Fruit fly (Drosophila melanogaster) whole organism, embryonic: Measurements from ENCODE around the gene CG3294.
A peak's percentile ranks its signal among the peaks of the same experiment; 100 is the strongest.

Experiments
- ATbp ChIP-seq: fragments of 200-800 bp; sonication (Bioruptor generic); optimal IDR thresholded peaks from 2 replicates; lab custom pipeline; 2017; ENCODE audit warnings: missing biosample characterization, mild to moderate bottlenecking, missing genetic modification characterization, missing genetic modification reagents
- BEAF-32 ChIP-seq: fragments of 200-800 bp; sonication (Bioruptor generic); optimal IDR thresholded peaks from 3 replicates; lab custom pipeline; 2017; ENCODE audit warnings: missing biosample characterization, missing genetic modification characterization, mild to moderate bottlenecking, moderate library complexity, missing genetic modification reagents
- CG1024 ChIP-seq: fragments of 200-800 bp; sonication (Bioruptor generic); IDR thresholded peaks from 2 replicates; pipeline ENCODE4 v1.3.6; 2022; ENCODE audit warnings: missing biosample characterization, missing genetic modification characterization
- CG10543 ChIP-seq: fragments of 200-800 bp; sonication (Bioruptor generic); optimal IDR thresholded peaks from 3 replicates; lab custom pipeline; 2017; ENCODE audit warnings: missing biosample characterization, mild to moderate bottlenecking, missing genetic modification characterization, moderate library complexity
- CG11696 ChIP-seq: fragments of 200-800 bp; sonication (Bioruptor generic); IDR thresholded peaks from 2 replicates; pipeline ENCODE4 v1.3.6; 2022; ENCODE audit warnings: missing biosample characterization, missing genetic modification characterization
- CG15479 ChIP-seq: fragments of 200-800 bp; sonication (Bioruptor generic); optimal IDR thresholded peaks from 3 replicates; lab custom pipeline; 2019; ENCODE audit warnings: missing biosample characterization, mild to moderate bottlenecking, missing genetic modification characterization, moderate library complexity
- CG1603 ChIP-seq: fragments of 200-800 bp; sonication (Bioruptor generic); optimal IDR thresholded peaks from 2 replicates; lab custom pipeline; 2019; ENCODE audit warnings: missing biosample characterization, mild to moderate bottlenecking, missing genetic modification characterization, moderate library complexity
- CG16779 ChIP-seq: fragments of 200-800 bp; sonication (Bioruptor generic); IDR thresholded peaks from 2 replicates; pipeline ENCODE4 v1.3.6; 2022; ENCODE audit warnings: missing biosample characterization, missing genetic modification characterization
- CG17361 ChIP-seq: fragments of 200-800 bp; sonication (Bioruptor generic); IDR thresholded peaks from 3 replicates; pipeline ENCODE4 v1.3.6; 2022; ENCODE audit warnings: missing biosample characterization, missing genetic modification characterization
- CG17385 ChIP-seq: fragments of 200-800 bp; sonication (Bioruptor generic); optimal IDR thresholded peaks from 3 replicates; lab custom pipeline; 2018; ENCODE audit warnings: missing biosample characterization, mild to moderate bottlenecking, missing genetic modification characterization
- CG18011 ChIP-seq: fragments of 200-800 bp; sonication (Bioruptor generic); optimal IDR thresholded peaks from 2 replicates; lab custom pipeline; 2017; ENCODE audit warnings: missing biosample characterization, missing genetic modification characterization, mild to moderate bottlenecking, moderate library complexity, missing genotype
- CG18476 ChIP-seq: fragments of 200-800 bp; sonication (Bioruptor generic); optimal IDR thresholded peaks from 2 replicates; lab custom pipeline; 2016; ENCODE audit warnings: missing biosample characterization, mild to moderate bottlenecking, missing genetic modification characterization
- CG2199 ChIP-seq: fragments of 200-800 bp; sonication (Bioruptor generic); IDR thresholded peaks from 3 replicates; pipeline ENCODE4 v1.3.6; 2022; ENCODE audit warnings: missing biosample characterization, missing genetic modification characterization
- CG4360 ChIP-seq: fragments of 200-800 bp; sonication (Bioruptor generic); IDR thresholded peaks from 2 replicates; pipeline ENCODE4 v1.3.6; 2022; ENCODE audit warnings: missing biosample characterization, missing genetic modification characterization
- CG5953 ChIP-seq: fragments of 200-800 bp; sonication (Bioruptor generic); IDR thresholded peaks from 2 replicates; pipeline ENCODE4 v1.3.6; 2022; ENCODE audit warnings: missing biosample characterization, missing genetic modification characterization
- CG6683 ChIP-seq: fragments of 200-800 bp; sonication (Bioruptor generic); optimal IDR thresholded peaks from 2 replicates; lab custom pipeline; 2017; ENCODE audit warnings: missing biosample characterization, mild to moderate bottlenecking, missing genetic modification characterization, missing genetic modification reagents
- Dip3 ChIP-seq: fragments of 200-800 bp; sonication (Bioruptor generic); optimal IDR thresholded peaks from 3 replicates; lab custom pipeline; 2016; ENCODE audit warnings: missing biosample characterization, missing genetic modification characterization
- Fer1 ChIP-seq: fragments of 200-800 bp; sonication (Bioruptor generic); optimal IDR thresholded peaks from 2 replicates; lab custom pipeline; 2017; ENCODE audit warnings: missing biosample characterization, mild to moderate bottlenecking, missing genetic modification characterization
- H15 ChIP-seq: fragments of 200-800 bp; sonication (Bioruptor generic); IDR thresholded peaks from 3 replicates; pipeline ENCODE4 v1.3.6; 2022; ENCODE audit warnings: missing biosample characterization, missing genetic modification characterization
- HmgD ChIP-seq: fragments of 200-800 bp; sonication (Bioruptor generic); optimal IDR thresholded peaks from 3 replicates; lab custom pipeline; 2016; ENCODE audit warnings: missing biosample characterization, missing genetic modification characterization
- Ptx1 ChIP-seq: fragments of 200-800 bp; sonication (Bioruptor generic); IDR thresholded peaks from 2 replicates; pipeline ENCODE4 v1.3.6; 2022; ENCODE audit warnings: missing biosample characterization, missing genetic modification characterization
- Rfx ChIP-seq: fragments of 200-800 bp; sonication (Bioruptor generic); IDR thresholded peaks from 2 replicates; pipeline ENCODE4 v1.3.6; 2022; ENCODE audit warnings: missing biosample characterization, missing genetic modification characterization
- Sox100B ChIP-seq: fragments of 200-800 bp; sonication (Bioruptor generic); optimal IDR thresholded peaks from 3 replicates; lab custom pipeline; 2018; ENCODE audit warnings: missing biosample characterization, mild to moderate bottlenecking, missing genetic modification characterization
- YL-1 ChIP-seq: fragments of 200-800 bp; sonication (Bioruptor generic); optimal IDR thresholded peaks from 3 replicates; lab custom pipeline; 2017; ENCODE audit warnings: missing biosample characterization, mild to moderate bottlenecking, missing genetic modification characterization
- ara ChIP-seq: fragments of 200-800 bp; sonication (Bioruptor generic); IDR thresholded peaks from 2 replicates; pipeline ENCODE4 v1.3.6; 2022; ENCODE audit warnings: missing biosample characterization, missing genetic modification characterization
- cad ChIP-seq: fragments of >200 bp; optimal IDR thresholded peaks from 2 replicates; lab custom pipeline; 2017; ENCODE audit warnings: missing biosample characterization, missing genetic modification characterization
- cg ChIP-seq: fragments of 200-800 bp; sonication (Bioruptor generic); optimal IDR thresholded peaks from 3 replicates; lab custom pipeline; 2019; ENCODE audit warnings: missing biosample characterization, mild to moderate bottlenecking, missing genetic modification characterization, moderate library complexity
- danr ChIP-seq: fragments of 200-800 bp; sonication (Bioruptor generic); IDR thresholded peaks from 2 replicates; pipeline ENCODE4 v1.3.6; 2022; ENCODE audit warnings: missing biosample characterization, missing genetic modification characterization
- dati ChIP-seq: fragments of 200-800 bp; sonication (Bioruptor generic); IDR thresholded peaks from 2 replicates; pipeline ENCODE4 v1.3.6; 2022; ENCODE audit warnings: missing biosample characterization, missing genetic modification characterization
- dmrt99B ChIP-seq: fragments of 200-800 bp; sonication (Bioruptor generic); optimal IDR thresholded peaks from 2 replicates; lab custom pipeline; 2018; ENCODE audit warnings: missing biosample characterization, mild to moderate bottlenecking, missing genetic modification characterization, moderate library complexity
- ham ChIP-seq: fragments of 200-800 bp; sonication (Bioruptor generic); IDR thresholded peaks from 2 replicates; pipeline ENCODE4 v1.3.6; 2022; ENCODE audit warnings: missing biosample characterization, missing genetic modification characterization
- ind ChIP-seq: fragments of 200-800 bp; sonication (Bioruptor generic); optimal IDR thresholded peaks from 3 replicates; lab custom pipeline; 2016; ENCODE audit warnings: missing biosample characterization, missing genetic modification characterization
- insv ChIP-seq, 2 experiments: fragments of 200-800 bp; sonication (Bioruptor generic); optimal IDR thresholded peaks; 3 replicates each; lab custom pipeline; 2016 to 2018; ENCODE audit warnings: missing biosample characterization in 2 of 2, missing genetic modification characterization in 2 of 2
- jigr1 ChIP-seq: fragments of 200-800 bp; sonication (Bioruptor generic); IDR thresholded peaks from 3 replicates; pipeline ENCODE4 v1.3.6; 2022; ENCODE audit warnings: missing biosample characterization, missing genetic modification characterization
- kay ChIP-seq: fragments of 200-800 bp; sonication (Bioruptor generic); optimal IDR thresholded peaks from 2 replicates; lab custom pipeline; 2016; ENCODE audit warnings: missing biosample characterization, missing genetic modification characterization
- kni ChIP-seq: fragments of 200-800 bp; sonication (Bioruptor generic); optimal IDR thresholded peaks from 3 replicates; lab custom pipeline; 2017; ENCODE audit warnings: mild to moderate bottlenecking, missing biosample characterization, missing genetic modification reagents, missing genetic modification characterization
- lab ChIP-seq: fragments of 200-800 bp; sonication (Bioruptor generic); optimal IDR thresholded peaks from 3 replicates; lab custom pipeline; 2017; ENCODE audit warnings: missing biosample characterization, missing genetic modification characterization, mild to moderate bottlenecking, moderate library complexity, missing genetic modification reagents
- lilli ChIP-seq: fragments of 200-800 bp; sonication (Bioruptor generic); optimal IDR thresholded peaks from 3 replicates; lab custom pipeline; 2016; ENCODE audit warnings: missing biosample characterization, missing genetic modification characterization
- lov ChIP-seq, 2 experiments: fragments of 200-800 bp in 1 of 2; fragments of >200 bp in 1 of 2; sonication (Bioruptor generic) in 1 of 2; IDR thresholded peaks in 1 of 2; optimal IDR thresholded peaks in 1 of 2; 2 replicates in 1 of 2; 3 replicates in 1 of 2; pipeline versions ENCODE4 v1.3.6 to Lab custom; 2017 to 2022; ENCODE audit warnings: missing biosample characterization in 1 of 2, missing genetic modification characterization in 1 of 2
- mld ChIP-seq: fragments of 200-800 bp; sonication (Bioruptor generic); IDR thresholded peaks from 3 replicates; pipeline ENCODE4 v1.3.6; 2022; ENCODE audit warnings: missing biosample characterization, missing genetic modification characterization; ENCODE audit not compliant: partially characterized antibody
- sd ChIP-seq: fragments of 200-800 bp; sonication (Bioruptor generic); optimal IDR thresholded peaks from 3 replicates; lab custom pipeline; 2018; ENCODE audit warnings: missing biosample characterization, mild to moderate bottlenecking, missing genetic modification characterization, moderate library complexity
- tio ChIP-seq: fragments of 200-800 bp; sonication (Bioruptor generic); optimal IDR thresholded peaks from 2 replicates; lab custom pipeline; 2017; ENCODE audit warnings: missing biosample characterization, missing genetic modification characterization, inconsistent platforms
- tll ChIP-seq, 2 experiments: fragments of 200-800 bp in 1 of 2; fragments of >200 bp in 1 of 2; sonication (Bioruptor generic) in 1 of 2; optimal IDR thresholded peaks; 2 replicates each; lab custom pipeline; 2017 to 2019; ENCODE audit warnings: missing biosample characterization in 2 of 2, missing genetic modification characterization in 2 of 2, mild to moderate bottlenecking in 1 of 2, moderate library complexity in 1 of 2
- ttk ChIP-seq: fragments of 200-800 bp; sonication (Bioruptor generic); IDR thresholded peaks from 2 replicates; pipeline ENCODE4 v2.1.2; 2022; ENCODE audit warnings: missing biosample characterization, missing genetic modification characterization
- twi ChIP-seq: fragments of 200-800 bp; optimal IDR thresholded peaks from 2 replicates; lab custom pipeline; 2019; ENCODE audit warnings: missing biosample characterization, mild to moderate bottlenecking, missing genetic modification characterization, moderate library complexity
- tx ChIP-seq: fragments of 200-800 bp; sonication (Bioruptor generic); optimal IDR thresholded peaks from 2 replicates; lab custom pipeline; 2016; ENCODE audit warnings: missing biosample characterization, missing genetic modification characterization
- vfl ChIP-seq: fragments of 200-800 bp; sonication (Bioruptor generic); optimal IDR thresholded peaks from 2 replicates; lab custom pipeline; 2016; ENCODE audit warnings: missing biosample characterization, missing genetic modification characterization
- vnd ChIP-seq: fragments of 200-800 bp; sonication (Bioruptor generic); IDR thresholded peaks from 3 replicates; pipeline ENCODE4 v1.3.6; 2022; ENCODE audit warnings: missing biosample characterization, missing genetic modification characterization; ENCODE audit not compliant: partially characterized antibody
- zen ChIP-seq: fragments of 200-800 bp; sonication (Bioruptor generic); optimal IDR thresholded peaks from 3 replicates; lab custom pipeline; 2018; ENCODE audit warnings: missing biosample characterization, mild to moderate bottlenecking, missing genetic modification characterization, moderate library complexity
- zfh1 ChIP-seq: fragments of 200-800 bp; sonication (Bioruptor generic); IDR thresholded peaks from 3 replicates; pipeline ENCODE4 v1.3.6; 2022; ENCODE audit warnings: missing biosample characterization, missing genetic modification characterization

Gene CG3294

DNA sequence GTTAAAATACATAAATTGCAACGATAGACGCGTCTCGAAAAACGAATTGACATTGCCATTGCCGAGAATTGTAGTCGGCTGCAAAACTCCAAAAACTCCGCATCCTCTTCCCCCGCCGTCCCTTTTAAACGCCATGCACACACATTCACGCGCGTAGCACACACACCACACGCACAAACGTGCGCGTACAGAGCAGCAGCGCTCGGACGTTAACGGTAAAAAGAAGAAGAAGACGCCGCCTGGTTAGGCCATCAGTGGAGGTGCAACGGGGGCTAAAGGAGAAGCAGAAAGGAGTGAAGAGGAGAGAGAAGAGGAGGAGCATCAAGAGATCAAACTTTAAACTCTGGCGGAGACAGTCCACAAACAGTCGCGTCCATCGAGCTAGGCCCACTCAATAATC, 27.9 kb downstream of the CG3294 start (continued):
- no peak for TF ChIP-seq lab (GFP tag; lab: Kevin White, UChicago)
- TF ChIP-seq ttk: no peak
- peak; percentile 16; the same call in 1 of the 3 replicates for TF ChIP-seq zfh1 (GFP tag; lab: Robert Waterston, UW)
- TF ChIP-seq CG11696: peak; percentile 36; the same call in 1 of the 2 replicates
- TF ChIP-seq cg (GFP tag; lab: Kevin White, UChicago): peak; percentile 25
- TF ChIP-seq CG4360 (GFP tag; lab: Robert Waterston, UW): no peak
- peak; percentile 25; the same call in 1 of the 3 replicates for TF ChIP-seq H15 (GFP tag; lab: Robert Waterston, UW)
- TF ChIP-seq mld (GFP tag; lab: Robert Waterston, UW): no peak
- peak; percentile 59 for TF ChIP-seq CG17385 (GFP tag; lab: Kevin White, UChicago)
- TF ChIP-seq sd (tag; lab: Kevin White, UChicago): no peak
- TF ChIP-seq lov (optimal IDR thresholded peaks at IDR 0.05; lab: Kevin White, UChicago): no peak
- no peak for TF ChIP-seq lov (GFP tag; IDR thresholded peaks at IDR 0.05; lab: Robert Waterston, UW)
- TF ChIP-seq, all 482 proteins: peak for 7

DNA sequence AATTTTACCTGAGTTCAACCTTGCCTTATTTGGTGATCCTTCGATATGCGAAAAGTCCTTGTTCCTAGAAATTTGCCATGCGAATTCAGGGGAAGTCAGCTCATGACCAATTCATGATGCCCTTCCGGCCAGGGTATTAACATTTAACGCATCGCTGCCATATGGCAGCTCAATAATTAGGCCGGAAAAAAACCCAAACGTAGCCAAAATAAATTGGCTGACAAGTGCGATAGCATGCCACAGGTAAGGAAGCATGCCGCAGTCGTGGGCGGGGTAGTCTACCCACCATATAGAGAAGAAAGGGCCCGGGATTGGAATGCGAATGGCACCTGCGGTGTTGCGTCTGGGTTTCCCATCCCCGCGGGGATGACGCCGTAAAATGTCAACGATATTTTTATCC, 29.4 kb downstream of the CG3294 start:
- TF ChIP-seq CG18476 (no peak), Ptx1 (GFP tag; lab: Robert Waterston, UW) (no peak), tx (GFP tag; lab: Kevin White, UChicago) (no peak), ind (GFP tag; lab: Kevin White, UChicago) (no peak), CG10543 (GFP tag; lab: Kevin White, UChicago) (no peak), vfl (GFP tag; lab: Kevin White, UChicago) (no peak), ATbp (GFP tag; lab: Kevin White, UChicago) (no peak), zen (tag; lab: Kevin White, UChicago) (peak; percentile 90), CG1024 (no peak), dati (no peak), insv (GFP tag; optimal IDR thresholded peaks at IDR 0.05; lab: Kevin White, UChicago) (no peak), cad (peak; percentile 68), CG2199 (GFP tag; lab: Robert Waterston, UW) (no peak), CG6683 (no peak), HmgD (GFP tag; lab: Kevin White, UChicago) (no peak), Dip3 (GFP tag; lab: Kevin White, UChicago) (no peak), YL-1 (GFP tag; lab: Kevin White, UChicago) (no peak), kni (GFP tag; lab: Kevin White, UChicago) (peak; percentile 10), CG18011 (no peak), ara (no peak), CG15479 (GFP tag; lab: Kevin White, UChicago) (peak; percentile 77), CG17361 (GFP tag; lab: Robert Waterston, UW) (no peak), Fer1 (no peak), dmrt99B (tag; lab: Kevin White, UChicago) (no peak), jigr1 (no peak), BEAF-32 (GFP tag; lab: Kevin White, UChicago) (no peak), lilli (no peak), danr (0 out of 2 replicates have a peak, but pooled peaks have one; percentile 11), CG1603 (tag; lab: Kevin White, UChicago) (no peak), ham (GFP tag; lab: Robert Waterston, UW) (no peak), vnd (no peak), twi (tag; lab: Kevin White, UChicago) (peak; percentile 36), Rfx (GFP tag; lab: Robert Waterston, UW) (no peak), tio (GFP tag; lab: Kevin White, UChicago) (no peak), CG5953 (GFP tag; lab: Robert Waterston, UW) (no peak), tll (GFP tag; optimal IDR thresholded peaks at IDR 0.05; lab: Kevin White, UChicago) (peak in 1 of 2 experiments; percentile 76), kay (no peak), Sox100B (GFP tag; lab: Kevin White, UChicago) (no peak), CG16779 (no peak)
